Fruit fly (Drosophila melanogaster) S2 (cell line): ENCODE results near the gene Lsp2.

Experiments
- CG8478 ChIP-seq: fragments of >200 bp; optimal IDR thresholded peaks from 2 replicates; lab custom pipeline; 2018
- CTCF ChIP-seq, 2 experiments: fragments of >200 bp; optimal IDR thresholded peaks; 2 replicates each; lab custom pipeline; 2018

DNA sequence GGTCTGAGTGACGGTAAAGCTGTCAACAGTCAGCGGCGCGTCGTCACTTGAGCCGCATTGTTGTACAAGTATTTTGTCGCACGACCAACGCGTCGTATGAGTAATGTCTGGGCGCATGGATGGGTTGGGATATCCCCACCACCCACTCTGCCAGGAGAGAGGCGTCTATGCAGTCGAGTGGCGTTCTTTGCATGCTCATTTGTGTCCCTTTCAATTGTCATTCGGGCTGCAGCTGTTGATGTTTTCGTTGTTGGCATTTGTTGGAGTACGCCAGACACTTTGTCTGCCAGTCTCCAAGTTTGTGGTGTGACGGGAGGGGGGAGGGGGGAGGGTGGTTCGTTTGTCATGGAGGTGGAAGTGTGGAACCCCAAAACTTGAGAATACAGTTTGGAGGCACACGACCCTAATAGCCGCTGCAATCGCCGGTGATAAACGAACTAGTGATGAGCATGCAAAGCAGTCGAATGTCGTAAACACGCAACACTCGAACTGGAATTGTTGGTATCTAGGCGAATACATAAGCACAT is 33.0 kb downstream of the Lsp2 start:
- TF ChIP-seq CG8478 (lab: Kevin White, UChicago) (no peak), CTCF (optimal IDR thresholded peaks at IDR 0.05; lab: Kevin White, UChicago) (no peak)
